Fruit fly (Drosophila melanogaster): ENCODE data around the gene Vti1a.

DNA sequence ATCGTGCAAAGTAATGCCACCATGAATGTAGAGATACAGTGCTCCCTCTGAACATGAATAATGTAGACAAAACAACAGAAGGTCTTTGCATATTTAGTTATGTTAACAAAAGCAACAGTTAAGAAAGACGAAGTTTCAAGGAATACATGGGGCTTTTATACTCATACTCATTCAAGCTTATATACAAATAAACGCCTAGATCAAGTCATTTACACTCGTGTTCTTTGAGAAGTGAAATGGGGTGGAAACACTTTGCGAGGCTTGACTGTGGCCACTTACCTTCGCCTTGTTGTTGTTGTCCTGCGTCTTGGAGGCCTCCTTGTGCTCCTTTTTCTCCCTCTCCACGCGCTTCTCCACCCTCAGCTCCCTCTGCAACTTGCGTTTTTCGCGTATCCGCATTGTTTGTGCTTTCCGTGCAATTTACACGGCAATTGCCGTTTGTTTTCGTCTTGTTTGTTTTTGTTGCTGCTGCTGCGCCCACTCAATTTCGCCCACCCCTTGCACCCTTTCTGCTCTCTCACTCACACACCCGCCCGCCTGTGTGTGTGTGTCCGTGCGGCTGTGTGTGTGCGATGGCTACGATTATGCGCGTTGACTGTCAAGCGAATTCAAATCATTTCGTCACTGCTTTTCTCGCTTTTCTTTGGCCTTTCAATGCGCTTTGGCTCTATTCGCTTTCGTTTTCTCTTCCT, 7.8 kb downstream of the Vti1a start:
- TF ChIP-seq svp (GFP tag) (no peak), Sox14 (GFP tag; optimal IDR thresholded peaks at IDR 0.05) (no peak), Smox (GFP tag; optimal IDR thresholded peaks at IDR 0.05) (no peak)

Measured in whole organism, prepupa.